Fruit fly (Drosophila melanogaster) whole organism, embryonic: ENCODE results near the gene peng.

Experiments
- ATbp ChIP-seq: fragments of 200-800 bp; sonication (Bioruptor generic); optimal IDR thresholded peaks from 2 replicates; lab custom pipeline; 2017; ENCODE audit warnings: missing biosample characterization, mild to moderate bottlenecking, missing genetic modification characterization, missing genetic modification reagents
- CG12155 ChIP-seq: fragments of 200-800 bp; sonication (Bioruptor generic); optimal IDR thresholded peaks from 3 replicates; lab custom pipeline; 2016; ENCODE audit warnings: missing biosample characterization, missing genetic modification characterization
- CG12219 ChIP-seq: fragments of 200-800 bp; sonication (Bioruptor generic); optimal IDR thresholded peaks from 3 replicates; lab custom pipeline; 2018; ENCODE audit warnings: missing biosample characterization, mild to moderate bottlenecking, missing genetic modification characterization
- CG12769 ChIP-seq: fragments of 200-800 bp; sonication (Bioruptor generic); optimal IDR thresholded peaks from 2 replicates; lab custom pipeline; 2019; ENCODE audit warnings: missing biosample characterization, mild to moderate bottlenecking, missing genetic modification characterization, moderate library complexity
- CG17359 ChIP-seq: fragments of 200-800 bp; sonication (Bioruptor generic); optimal IDR thresholded peaks from 3 replicates; lab custom pipeline; 2018; ENCODE audit warnings: missing biosample characterization, mild to moderate bottlenecking, missing genetic modification characterization, moderate library complexity
- CG18619 ChIP-seq: fragments of 200-800 bp; sonication (Bioruptor generic); optimal IDR thresholded peaks from 3 replicates; lab custom pipeline; 2017; ENCODE audit warnings: missing biosample characterization, mild to moderate bottlenecking, missing genetic modification characterization
- CG2129 ChIP-seq: fragments of 200-800 bp; sonication (Bioruptor generic); IDR thresholded peaks from 2 replicates; pipeline ENCODE4 v1.3.6; 2022; ENCODE audit warnings: missing biosample characterization, missing genetic modification characterization; ENCODE audit not compliant: partially characterized antibody
- CG34376 ChIP-seq: fragments of 200-800 bp; sonication (Bioruptor generic); optimal IDR thresholded peaks from 2 replicates; lab custom pipeline; 2018; ENCODE audit warnings: missing biosample characterization, mild to moderate bottlenecking, missing genetic modification characterization
- CG4282 ChIP-seq: fragments of 200-800 bp; sonication (Bioruptor generic); optimal IDR thresholded peaks from 2 replicates; lab custom pipeline; 2016; ENCODE audit warnings: missing biosample characterization, missing genetic modification characterization
- CG4424 ChIP-seq: fragments of 200-800 bp; sonication (Bioruptor generic); optimal IDR thresholded peaks from 3 replicates; lab custom pipeline; 2016; ENCODE audit warnings: missing biosample characterization, missing genetic modification characterization
- CG6654 ChIP-seq: fragments of 200-800 bp; sonication (Bioruptor generic); optimal IDR thresholded peaks from 2 replicates; lab custom pipeline; 2017; ENCODE audit warnings: missing biosample characterization, mild to moderate bottlenecking, missing genetic modification characterization
- CG6683 ChIP-seq: fragments of 200-800 bp; sonication (Bioruptor generic); optimal IDR thresholded peaks from 2 replicates; lab custom pipeline; 2017; ENCODE audit warnings: missing biosample characterization, mild to moderate bottlenecking, missing genetic modification characterization, missing genetic modification reagents
- CG6765 ChIP-seq: fragments of 200-800 bp; sonication (Bioruptor generic); optimal IDR thresholded peaks from 3 replicates; lab custom pipeline; 2017; ENCODE audit warnings: missing biosample characterization, mild to moderate bottlenecking, missing genetic modification characterization
- CG8290 ChIP-seq, 3 experiments: fragments of 200-800 bp; sonication (Bioruptor generic); optimal IDR thresholded peaks; 2 replicates each; lab custom pipeline; 2016 to 2019; ENCODE audit warnings: missing biosample characterization in 3 of 3, missing genetic modification characterization in 3 of 3, mild to moderate bottlenecking in 2 of 3, moderate library complexity in 1 of 3
- CG8924 ChIP-seq: fragments of 200-800 bp; optimal IDR thresholded peaks from 3 replicates; lab custom pipeline; 2019; ENCODE audit warnings: missing biosample characterization, mild to moderate bottlenecking, missing genetic modification characterization, moderate library complexity
- Chrac-16 ChIP-seq: fragments of 200-800 bp; sonication (Bioruptor generic); optimal IDR thresholded peaks from 3 replicates; lab custom pipeline; 2016; ENCODE audit warnings: missing biosample characterization, missing genetic modification characterization
- CrebB ChIP-seq: fragments of 200-800 bp; sonication (Bioruptor generic); optimal IDR thresholded peaks from 3 replicates; lab custom pipeline; 2018; ENCODE audit warnings: missing biosample characterization, mild to moderate bottlenecking, missing genetic modification characterization
- HLHmδ ChIP-seq: fragments of 200-800 bp; sonication (Bioruptor generic); optimal IDR thresholded peaks from 2 replicates; lab custom pipeline; 2018; ENCODE audit warnings: missing biosample characterization, mild to moderate bottlenecking, missing genetic modification characterization, moderate library complexity
- HmgZ ChIP-seq: fragments of 200-800 bp; sonication (Bioruptor generic); optimal IDR thresholded peaks from 2 replicates; lab custom pipeline; 2018; ENCODE audit warnings: missing biosample characterization, mild to moderate bottlenecking, missing genetic modification characterization
- Hr39 ChIP-seq: fragments of >200 bp; optimal IDR thresholded peaks from 2 replicates; lab custom pipeline; 2017
- MESR4 ChIP-seq: fragments of 200-800 bp; sonication (Bioruptor generic); optimal IDR thresholded peaks from 2 replicates; lab custom pipeline; 2018; ENCODE audit warnings: missing biosample characterization, mild to moderate bottlenecking, missing genetic modification characterization, moderate library complexity
- NC2β ChIP-seq: fragments of 200-800 bp; sonication (Bioruptor generic); optimal IDR thresholded peaks from 2 replicates; lab custom pipeline; 2016; ENCODE audit warnings: missing biosample characterization, missing genetic modification characterization
- Vsx1 ChIP-seq: fragments of 200-800 bp; sonication (Bioruptor generic); optimal IDR thresholded peaks from 2 replicates; lab custom pipeline; 2017; ENCODE audit warnings: missing biosample characterization, mild to moderate bottlenecking, missing genetic modification characterization, missing genetic modification reagents
- ase ChIP-seq: fragments of 200-800 bp; sonication (Bioruptor generic); IDR thresholded peaks from 3 replicates; pipeline ENCODE4 v1.3.6; 2022; ENCODE audit warnings: missing biosample characterization, missing genetic modification characterization
- bsh ChIP-seq, 2 experiments: fragments of 200-800 bp; sonication (Bioruptor generic); optimal IDR thresholded peaks; 2 replicates each; lab custom pipeline; 2017 to 2018; ENCODE audit warnings: mild to moderate bottlenecking in 2 of 2, missing biosample characterization in 2 of 2, missing genetic modification characterization in 2 of 2, moderate library complexity in 1 of 2
- cato ChIP-seq: fragments of 200-800 bp; sonication (Bioruptor generic); optimal IDR thresholded peaks from 2 replicates; lab custom pipeline; 2016; ENCODE audit warnings: missing biosample characterization, missing genetic modification characterization, borderline replicate concordance
- chn ChIP-seq: fragments of 200-800 bp; sonication (Bioruptor generic); optimal IDR thresholded peaks from 2 replicates; lab custom pipeline; 2016; ENCODE audit warnings: missing biosample characterization, missing genetic modification characterization
- dmrt99B ChIP-seq: fragments of 200-800 bp; sonication (Bioruptor generic); optimal IDR thresholded peaks from 2 replicates; lab custom pipeline; 2018; ENCODE audit warnings: missing biosample characterization, mild to moderate bottlenecking, missing genetic modification characterization, moderate library complexity
- gcm2 ChIP-seq: fragments of 200-800 bp; sonication (Bioruptor generic); optimal IDR thresholded peaks from 2 replicates; lab custom pipeline; 2016; ENCODE audit warnings: missing biosample characterization, missing genetic modification characterization
- grn ChIP-seq: fragments of 200-800 bp; sonication (Bioruptor generic); optimal IDR thresholded peaks from 3 replicates; lab custom pipeline; 2017; ENCODE audit warnings: missing biosample characterization, missing genetic modification characterization
- ind ChIP-seq: fragments of 200-800 bp; sonication (Bioruptor generic); optimal IDR thresholded peaks from 3 replicates; lab custom pipeline; 2016; ENCODE audit warnings: missing biosample characterization, missing genetic modification characterization
- peb ChIP-seq: fragments of 200-800 bp; sonication (Bioruptor generic); IDR thresholded peaks from 2 replicates; pipeline ENCODE4 v1.3.6; 2022; ENCODE audit warnings: missing biosample characterization, missing genetic modification characterization
- pros ChIP-seq: fragments of 200-800 bp; sonication (Bioruptor generic); optimal IDR thresholded peaks from 3 replicates; lab custom pipeline; 2019; ENCODE audit warnings: missing biosample characterization, mild to moderate bottlenecking, missing genetic modification characterization, moderate library complexity
- repo ChIP-seq: fragments of 200-800 bp; sonication (Bioruptor generic); optimal IDR thresholded peaks from 2 replicates; lab custom pipeline; 2016; ENCODE audit warnings: missing biosample characterization, missing genetic modification characterization
- shn ChIP-seq: fragments of 200-800 bp; sonication (Bioruptor generic); optimal IDR thresholded peaks from 3 replicates; lab custom pipeline; 2016; ENCODE audit warnings: missing biosample characterization, missing genetic modification characterization
- slbo ChIP-seq: fragments of 200-800 bp; sonication (Bioruptor generic); IDR thresholded peaks from 2 replicates; pipeline ENCODE4 v1.3.6; 2022; ENCODE audit warnings: missing biosample characterization, missing genetic modification characterization
- unpg ChIP-seq: fragments of 200-800 bp; sonication (Bioruptor generic); optimal IDR thresholded peaks from 3 replicates; lab custom pipeline; 2018; ENCODE audit warnings: missing biosample characterization, mild to moderate bottlenecking, missing genetic modification characterization, moderate library complexity

The peng gene

dm6 chrX:21349800-21350309 lies at the start of gene peng, which contains the start of gene sol (continued):
- TF ChIP-seq bsh (GFP tag; optimal IDR thresholded peaks at IDR 0.05; lab: Kevin White, UChicago), result peak in 1 of 2 experiments; percentile 65
- TF ChIP-seq pros, result no peak
- TF ChIP-seq HmgZ (tag; lab: Kevin White, UChicago), result peak; percentile 31
- TF ChIP-seq shn, result peak; percentile 71
- TF ChIP-seq CG12155 (GFP tag; lab: Kevin White, UChicago), result peak; percentile 80
- TF ChIP-seq peb (GFP tag; lab: Robert Waterston, UW), result no peak
- TF ChIP-seq MESR4 (GFP tag; lab: Kevin White, UChicago), result no peak
- TF ChIP-seq repo (GFP tag; lab: Kevin White, UChicago), result no peak
- no peak for TF ChIP-seq Vsx1 (GFP tag; lab: Kevin White, UChicago)
- peak; percentile 47 for TF ChIP-seq CG34376
- TF ChIP-seq CG6654 (GFP tag; lab: Kevin White, UChicago), result no peak
- TF ChIP-seq CG2129 (GFP tag; lab: Robert Waterston, UW), result no peak
- TF ChIP-seq CrebB, result no peak
- TF ChIP-seq Chrac-16 (GFP tag; lab: Kevin White, UChicago), result peak; percentile 80
- peak; percentile 100 for TF ChIP-seq CG8290 (GFP tag; optimal IDR thresholded peaks at IDR 0.05; lab: Kevin White, UChicago)
- TF ChIP-seq CG8290 (tag; optimal IDR thresholded peaks at IDR 0.05; lab: Kevin White, UChicago), result peak; percentile 98 to 100
- TF ChIP-seq CG8924 (tag; lab: Kevin White, UChicago), result peak; percentile 46
- TF ChIP-seq CG12769 (tag; lab: Kevin White, UChicago), result no peak
- peak; percentile 59 for TF ChIP-seq cato (GFP tag; lab: Kevin White, UChicago)
- no peak for TF ChIP-seq ATbp (GFP tag; lab: Kevin White, UChicago)
- peak; percentile 39 for TF ChIP-seq gcm2
- no peak for TF ChIP-seq dmrt99B (tag; lab: Kevin White, UChicago)
- TF ChIP-seq grn, result no peak
- TF ChIP-seq ase, result 0 out of 3 replicates have a peak, but pooled peaks have one; percentile 15
- peak; percentile 66 for TF ChIP-seq unpg (GFP tag; lab: Kevin White, UChicago)
- TF ChIP-seq CG4424 (GFP tag; lab: Kevin White, UChicago), result peak; percentile 78
- TF ChIP-seq NC2β, result peak; percentile 51
- peak; percentile 36 for TF ChIP-seq CG6683 (GFP tag; lab: Kevin White, UChicago)
- peak; percentile 34 for TF ChIP-seq CG4282 (GFP tag; lab: Kevin White, UChicago)
- TF ChIP-seq ind (GFP tag; lab: Kevin White, UChicago), result peak; percentile 76
- TF ChIP-seq chn (GFP tag; lab: Kevin White, UChicago), result peak; percentile 80
- no peak for TF ChIP-seq CG12219 (GFP tag; lab: Kevin White, UChicago)
- TF ChIP-seq CG6765 (GFP tag; lab: Kevin White, UChicago), result peak; percentile 19
- TF ChIP-seq HLHmδ (GFP tag; lab: Kevin White, UChicago), result peak; percentile 43

DNA sequence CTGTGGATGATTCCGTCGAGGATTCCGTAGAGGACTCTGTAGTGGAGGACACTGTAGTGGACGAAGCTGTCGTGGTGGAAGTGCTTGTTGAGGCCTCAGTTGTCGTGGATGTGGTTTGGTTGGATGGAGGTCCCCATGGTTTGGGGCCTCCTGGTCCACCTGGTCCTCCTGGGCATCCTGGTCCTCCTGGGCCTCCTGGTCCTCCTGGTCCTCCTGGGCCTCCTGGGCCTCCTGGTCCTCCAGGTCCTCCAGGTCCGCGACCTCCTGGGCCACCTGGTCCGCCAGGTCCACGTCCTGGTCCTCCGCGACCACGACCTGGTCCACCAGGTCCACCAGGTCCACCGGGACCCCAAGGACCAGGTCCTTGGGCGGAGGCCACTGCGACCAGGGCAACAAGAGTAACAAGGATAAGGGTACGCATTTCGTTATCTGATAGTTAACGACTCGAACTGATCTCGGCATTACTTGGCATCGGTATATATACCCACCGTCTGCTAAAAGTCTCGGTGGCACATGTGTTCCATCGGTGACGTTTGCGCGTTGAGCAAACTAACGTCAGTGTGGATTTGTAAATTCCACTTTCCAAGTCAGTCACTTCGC lies 47.3 kb upstream of the peng start, which contains the start of gene lcs:
Gene lcs, minus strand, starts transcription at position 457 of the 600 bp plus-strand sequence.
- TF ChIP-seq Hr39 (lab: Kevin White, UChicago) (peak; percentile 82), slbo (no peak), CG18619 (GFP tag; lab: Kevin White, UChicago) (no peak), bsh (GFP tag; optimal IDR thresholded peaks at IDR 0.05; lab: Kevin White, UChicago) (no peak), CG17359 (tag; lab: Kevin White, UChicago) (no peak)
